Fruit fly (Drosophila melanogaster) whole organism: ENCODE measurements around the gene CG14439.

ENCODE experiments used
- CG8478 ChIP-seq: fragments of >200 bp; optimal IDR thresholded peaks from 2 replicates; lab custom pipeline; 2018; ENCODE audit warnings: inconsistent platforms
- Dll ChIP-seq: fragments of >200 bp; optimal IDR thresholded peaks from 2 replicates; lab custom pipeline; 2017
- EcR ChIP-seq, 2 experiments: fragments of >200 bp; optimal IDR thresholded peaks; 2 replicates each; lab custom pipeline; 2017; ENCODE audit warnings: missing biosample characterization in 2 of 2, missing genetic modification characterization in 2 of 2, missing genetic modification reagents in 2 of 2
- pan ChIP-seq: fragments of >200 bp; optimal IDR thresholded peaks from 2 replicates; lab custom pipeline; 2017
- psq ChIP-seq: fragments of >200 bp; optimal IDR thresholded peaks from 2 replicates; lab custom pipeline; 2017

DNA sequence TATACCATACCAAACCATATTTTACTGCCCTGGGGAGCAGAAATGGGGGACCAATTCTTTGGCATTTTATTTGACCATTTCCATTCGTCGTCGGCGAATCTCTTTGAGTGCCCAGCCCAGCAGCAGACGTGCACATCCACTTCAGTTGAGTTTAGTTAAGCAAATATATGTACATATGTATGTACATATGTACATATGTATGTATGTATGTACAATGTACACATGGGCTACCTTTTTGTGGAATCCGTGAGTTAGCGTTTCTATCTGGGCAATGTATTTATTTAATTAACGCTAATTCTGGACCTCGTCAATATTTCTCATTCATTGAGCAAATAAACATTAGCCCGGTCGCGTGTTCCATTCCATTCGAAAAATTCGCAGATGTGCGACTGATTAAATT, 27.4 kb upstream of the CG14439 start:
- TF ChIP-seq CG8478 (lab: Kevin White, UChicago): no peak
- TF ChIP-seq psq: no peak
- no peak for TF ChIP-seq EcR (GFP tag; optimal IDR thresholded peaks at IDR 0.05; lab: Kevin White, UChicago)
- TF ChIP-seq pan (lab: Kevin White, UChicago): no peak
- no peak for TF ChIP-seq Dll
